Worm (Caenorhabditis elegans) whole organism, late embryonic: ENCODE measurements around the gene tasp-1.

Experiments
- C08G9.2 ChIP-seq: sonication (generic microtip); optimal IDR thresholded peaks from 2 replicates; lab custom pipeline; 2016; ENCODE audit warnings: mild to moderate bottlenecking, missing genetic modification characterization, moderate library complexity, missing compliant biosample characterization
- K02D7.2 ChIP-seq: sonication (generic microtip); optimal IDR thresholded peaks from 2 replicates; lab custom pipeline; 2017; ENCODE audit warnings: mild to moderate bottlenecking, missing genetic modification characterization, missing compliant biosample characterization
- T23F11.4 ChIP-seq: fragments of 200-800 bp; sonication (Bioruptor generic); optimal IDR thresholded peaks from 2 replicates; lab custom pipeline; 2018; ENCODE audit warnings: mild to moderate bottlenecking, missing genetic modification characterization, missing compliant biosample characterization
- ceh-14 ChIP-seq: sonication (generic microtip); optimal IDR thresholded peaks from 2 replicates; lab custom pipeline; 2016; ENCODE audit warnings: missing genotype, missing genetic modification characterization, missing compliant biosample characterization
- ceh-18 ChIP-seq: sonication (generic microtip); optimal IDR thresholded peaks from 2 replicates; lab custom pipeline; 2016; ENCODE audit warnings: missing genetic modification characterization, missing compliant biosample characterization
- ceh-19 ChIP-seq: fragments of 200-800 bp; sonication (Bioruptor generic); optimal IDR thresholded peaks from 2 replicates; lab custom pipeline; 2018; ENCODE audit warnings: mild to moderate bottlenecking, missing genetic modification characterization, missing compliant biosample characterization
- ceh-2 ChIP-seq: sonication (generic microtip); optimal IDR thresholded peaks from 2 replicates; lab custom pipeline; 2016; ENCODE audit warnings: missing genotype, missing genetic modification characterization, missing compliant biosample characterization
- ceh-24 ChIP-seq: sonication (generic microtip); optimal IDR thresholded peaks from 2 replicates; lab custom pipeline; 2016; ENCODE audit warnings: mild to moderate bottlenecking, missing genetic modification characterization, missing compliant biosample characterization
- ceh-45 ChIP-seq: fragments of 200-800 bp; sonication (Bioruptor generic); IDR thresholded peaks from 2 replicates; pipeline ENCODE4 v1.3.6; 2022; ENCODE audit warnings: missing genetic modification reagents, missing genetic modification characterization, missing compliant biosample characterization
- ceh-48 ChIP-seq: sonication (generic microtip); optimal IDR thresholded peaks from 2 replicates; lab custom pipeline; 2016; ENCODE audit warnings: missing genetic modification characterization, inconsistent platforms, missing compliant biosample characterization
- ceh-9 ChIP-seq: sonication (generic microtip); optimal IDR thresholded peaks from 2 replicates; lab custom pipeline; 2016; ENCODE audit warnings: mild to moderate bottlenecking, missing genetic modification characterization, inconsistent platforms, missing compliant biosample characterization
- che-1 ChIP-seq: sonication (generic microtip); optimal IDR thresholded peaks from 2 replicates; lab custom pipeline; 2016; ENCODE audit warnings: mild to moderate bottlenecking, missing genetic modification characterization, missing compliant biosample characterization
- elt-4 ChIP-seq: sonication (generic microtip); optimal IDR thresholded peaks from 2 replicates; lab custom pipeline; 2016; ENCODE audit warnings: missing genetic modification characterization, missing compliant biosample characterization
- ets-4 ChIP-seq: sonication (generic microtip); optimal IDR thresholded peaks from 2 replicates; lab custom pipeline; 2016; ENCODE audit warnings: missing genetic modification characterization, missing compliant biosample characterization
- eyg-1 ChIP-seq: sonication (generic microtip); optimal IDR thresholded peaks from 2 replicates; lab custom pipeline; 2016; ENCODE audit warnings: missing genotype, missing genetic modification characterization, missing compliant biosample characterization
- fkh-10 ChIP-seq: fragments of 150-350 bp; optimal IDR thresholded peaks from 2 replicates; lab custom pipeline; 2014; ENCODE audit warnings: missing biosample characterization, missing genetic modification reagents, missing genetic modification characterization
- fkh-6 ChIP-seq: sonication (generic microtip); optimal IDR thresholded peaks from 2 replicates; lab custom pipeline; 2016; ENCODE audit warnings: missing genetic modification characterization, missing compliant biosample characterization
- gmeb-2 ChIP-seq: sonication (generic microtip); optimal IDR thresholded peaks from 2 replicates; lab custom pipeline; 2016; ENCODE audit warnings: missing genetic modification characterization, inconsistent platforms, missing compliant biosample characterization
- hlh-13 ChIP-seq: fragments of 200-800 bp; sonication (Bioruptor generic); optimal IDR thresholded peaks from 2 replicates; lab custom pipeline; 2018; ENCODE audit warnings: mild to moderate bottlenecking, missing genetic modification characterization, missing compliant biosample characterization
- hlh-15 ChIP-seq: sonication (generic microtip); optimal IDR thresholded peaks from 2 replicates; lab custom pipeline; 2016; ENCODE audit warnings: missing genetic modification characterization, missing compliant biosample characterization
- hlh-30 ChIP-seq: sonication (generic microtip); optimal IDR thresholded peaks from 2 replicates; lab custom pipeline; 2017; ENCODE audit warnings: antibody characterized with exemption, missing genetic modification characterization, missing compliant biosample characterization; ENCODE audit not compliant: insufficient read depth
- hlh-8 ChIP-seq: sonication (generic microtip); optimal IDR thresholded peaks from 2 replicates; lab custom pipeline; 2016; ENCODE audit warnings: missing genotype, missing genetic modification characterization, missing compliant biosample characterization
- lim-6 ChIP-seq: sonication (generic microtip); optimal IDR thresholded peaks from 2 replicates; lab custom pipeline; 2016; ENCODE audit warnings: missing genetic modification characterization, missing compliant biosample characterization
- madf-2 ChIP-seq: sonication (generic microtip); optimal IDR thresholded peaks from 2 replicates; lab custom pipeline; 2017; ENCODE audit warnings: missing genetic modification characterization, missing compliant biosample characterization
- mec-3 ChIP-seq: sonication (generic microtip); optimal IDR thresholded peaks from 2 replicates; lab custom pipeline; 2016; ENCODE audit warnings: borderline replicate concordance, missing genetic modification characterization, missing compliant biosample characterization
- nfya-1 ChIP-seq: sonication (generic microtip); optimal IDR thresholded peaks from 2 replicates; lab custom pipeline; 2017; ENCODE audit warnings: missing genetic modification characterization, mild to moderate bottlenecking, missing compliant biosample characterization, antibody characterized with exemption, moderate library complexity
- nhr-11 ChIP-seq: fragments of 150-350 bp; optimal IDR thresholded peaks from 2 replicates; lab custom pipeline; 2014; ENCODE audit warnings: missing biosample characterization, missing genetic modification characterization
- npax-4 ChIP-seq: sonication (generic microtip); optimal IDR thresholded peaks from 2 replicates; lab custom pipeline; 2016; ENCODE audit warnings: missing genetic modification characterization, missing compliant biosample characterization
- pag-3 ChIP-seq: sonication (generic microtip); optimal IDR thresholded peaks from 2 replicates; lab custom pipeline; 2016; ENCODE audit warnings: missing compliant biosample characterization, missing genetic modification characterization, borderline replicate concordance
- pat-9 ChIP-seq: fragments of 200-800 bp; sonication (Bioruptor generic); optimal IDR thresholded peaks from 2 replicates; lab custom pipeline; 2018; ENCODE audit warnings: mild to moderate bottlenecking, missing genetic modification characterization, moderate library complexity, missing compliant biosample characterization
- pros-1 ChIP-seq: fragments of 150-350 bp; optimal IDR thresholded peaks from 2 replicates; lab custom pipeline; 2014; ENCODE audit warnings: missing biosample characterization, missing genetic modification reagents, missing genetic modification characterization
- ref-2 ChIP-seq: sonication (generic microtip); optimal IDR thresholded peaks from 2 replicates; lab custom pipeline; 2016; ENCODE audit warnings: missing genetic modification characterization, missing compliant biosample characterization
- rnt-1 ChIP-seq: sonication (generic microtip); optimal IDR thresholded peaks from 2 replicates; lab custom pipeline; 2016; ENCODE audit warnings: missing genetic modification characterization, missing compliant biosample characterization
- sox-2 ChIP-seq: fragments of 200-800 bp; sonication (Bioruptor generic); IDR thresholded peaks from 2 replicates; pipeline ENCODE4 v1.3.6; 2022; ENCODE audit warnings: missing genetic modification reagents, missing genetic modification characterization, missing compliant biosample characterization
- syd-9 ChIP-seq: sonication (generic microtip); optimal IDR thresholded peaks from 2 replicates; lab custom pipeline; 2016; ENCODE audit warnings: mild to moderate bottlenecking, missing genetic modification characterization, moderate library complexity, missing compliant biosample characterization
- tbx-7 ChIP-seq: sonication (generic microtip); optimal IDR thresholded peaks from 2 replicates; lab custom pipeline; 2016; ENCODE audit warnings: missing genotype, missing genetic modification characterization, missing compliant biosample characterization
- unc-3 ChIP-seq, 2 experiments: fragments of 200-800 bp in 1 of 2; sonication (Bioruptor generic) in 1 of 2; sonication (generic microtip) in 1 of 2; conservative IDR thresholded peaks in 1 of 2; optimal IDR thresholded peaks in 1 of 2; 2 replicates each; pipeline versions ENCODE4 v1.3.6 to Lab custom; 2016 to 2022; ENCODE audit warnings: missing compliant biosample characterization in 2 of 2, missing genetic modification characterization in 2 of 2, missing genetic modification reagents in 1 of 2

The tasp-1 gene

DNA sequence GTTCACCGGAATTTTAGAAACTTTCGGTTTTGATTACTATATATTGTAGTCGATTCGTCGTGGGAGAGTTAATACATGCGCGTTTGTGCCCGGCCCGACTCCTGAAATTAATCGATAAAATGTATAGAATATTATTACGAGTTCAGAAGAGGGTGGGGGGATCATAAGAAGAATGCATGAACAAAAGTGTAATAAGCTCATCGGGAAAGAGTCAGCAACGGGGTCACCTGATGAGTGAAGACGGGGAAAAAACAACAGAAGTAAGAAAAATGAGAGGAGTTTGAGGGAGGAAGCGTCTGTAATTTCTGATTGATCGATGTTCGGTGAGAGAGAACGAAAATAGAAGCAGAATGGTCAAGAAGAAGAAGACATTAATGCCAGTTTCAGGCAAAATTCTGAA, 43.0 kb upstream of the tasp-1 start, which contains the start of gene W09D10.4:
Gene W09D10.4 (minus strand): TSS at position 101 of the 400 bp plus-strand sequence.
- TF ChIP-seq pat-9 (tag; lab: Kevin White, UChicago): no peak
- no peak for TF ChIP-seq pag-3 (tag; lab: Kevin White, UChicago)
- no peak for TF ChIP-seq ceh-24 (tag; lab: Kevin White, UChicago)
- no peak for TF ChIP-seq npax-4
- no peak for TF ChIP-seq hlh-8 (tag; lab: Kevin White, UChicago)
- no peak for TF ChIP-seq ceh-45 (GFP tag; lab: Robert Waterston, UW)
- TF ChIP-seq ceh-19 (GFP tag; lab: Kevin White, UChicago): no peak
- no peak for TF ChIP-seq ets-4 (tag; lab: Kevin White, UChicago)

DNA sequence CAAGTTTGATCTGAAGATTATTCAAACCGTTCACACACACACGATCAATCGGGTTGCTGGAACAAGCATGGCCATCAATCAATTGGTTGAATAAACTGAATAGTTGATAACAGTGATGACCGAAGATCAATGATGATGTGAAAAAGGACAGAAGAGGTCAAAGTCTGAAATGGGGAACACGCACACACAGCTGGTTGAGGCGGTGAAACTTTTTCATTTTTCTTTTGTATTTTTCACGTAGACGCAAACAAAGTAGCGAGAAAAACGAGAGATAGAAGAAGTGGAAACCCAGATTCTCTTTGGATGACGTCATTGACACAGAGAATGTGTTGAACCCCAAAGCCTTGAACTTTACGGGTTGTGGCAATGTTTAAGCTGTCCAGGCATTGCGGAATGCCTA, 41.6 kb upstream of the tasp-1 start:
- no peak for TF ChIP-seq mec-3 (tag; lab: Kevin White, UChicago)
- no peak for TF ChIP-seq eyg-1
- TF ChIP-seq ceh-14: no peak
- no peak for TF ChIP-seq ceh-2 (tag; lab: Kevin White, UChicago)
- no peak for TF ChIP-seq K02D7.2
- no peak for TF ChIP-seq unc-3 (GFP tag; conservative IDR thresholded peaks at IDR 0.05; lab: Robert Waterston, UW)
- no peak for TF ChIP-seq unc-3 (tag; optimal IDR thresholded peaks at IDR 0.05; lab: Kevin White, UChicago)
- TF ChIP-seq che-1 (tag; lab: Kevin White, UChicago): no peak
- TF ChIP-seq syd-9 (tag; lab: Kevin White, UChicago): no peak
- TF ChIP-seq hlh-30 (tag; lab: Kevin White, UChicago): no peak
- no peak for TF ChIP-seq nhr-11 (tag; lab: Kevin White, UChicago)
- no peak for TF ChIP-seq elt-4 (tag; lab: Kevin White, UChicago)
- no peak for TF ChIP-seq ref-2 (tag; lab: Kevin White, UChicago)
- TF ChIP-seq npax-4: no peak
- no peak for TF ChIP-seq hlh-13 (GFP tag; lab: Kevin White, UChicago)
- no peak for TF ChIP-seq nfya-1 (tag; lab: Kevin White, UChicago)
- no peak for TF ChIP-seq fkh-6 (tag; lab: Kevin White, UChicago)
- TF ChIP-seq, all 69 proteins: peak for 0

DNA sequence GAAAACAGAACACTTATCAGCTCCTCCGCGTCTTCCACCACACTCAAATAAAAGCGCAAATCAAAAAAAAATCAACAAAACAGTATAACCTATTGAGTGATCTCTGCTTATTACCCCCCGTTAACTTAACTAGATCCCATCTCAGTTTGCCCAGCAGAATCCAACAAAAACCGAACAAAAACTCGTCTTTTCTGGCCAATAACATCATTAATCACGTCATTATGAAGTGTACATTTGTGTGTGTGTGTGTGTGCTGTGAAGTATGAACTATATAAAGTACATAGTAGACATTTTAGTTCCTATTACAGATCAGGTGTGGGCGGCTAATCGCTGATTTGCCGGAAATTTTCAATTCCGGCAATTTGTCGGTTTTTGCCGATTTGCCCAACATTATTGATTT, 41.0 kb upstream of the tasp-1 start:
- TF ChIP-seq gmeb-2: no peak
- no peak for TF ChIP-seq tbx-7
- TF ChIP-seq nfya-1 (tag; lab: Kevin White, UChicago): no peak
- no peak for TF ChIP-seq ceh-48 (tag; lab: Kevin White, UChicago)
- no peak for TF ChIP-seq sox-2
- no peak for TF ChIP-seq ets-4 (tag; lab: Kevin White, UChicago)
- TF ChIP-seq pros-1: no peak
- TF ChIP-seq fkh-10 (GFP tag; lab: Kevin White, UChicago): no peak
- TF ChIP-seq ceh-19 (GFP tag; lab: Kevin White, UChicago): no peak
- TF ChIP-seq lim-6 (tag; lab: Kevin White, UChicago): no peak
- TF ChIP-seq madf-2 (tag; lab: Kevin White, UChicago): no peak
- no peak for TF ChIP-seq rnt-1 (tag; lab: Kevin White, UChicago)
- TF ChIP-seq ceh-18 (tag; lab: Kevin White, UChicago): no peak
- no peak for TF ChIP-seq ceh-9 (tag; lab: Kevin White, UChicago)
- TF ChIP-seq ceh-24 (tag; lab: Kevin White, UChicago): no peak
- TF ChIP-seq C08G9.2 (tag; lab: Kevin White, UChicago): no peak
- no peak for TF ChIP-seq T23F11.4 (GFP tag; lab: Kevin White, UChicago)
- TF ChIP-seq, all 69 proteins: peak for 0

DNA sequence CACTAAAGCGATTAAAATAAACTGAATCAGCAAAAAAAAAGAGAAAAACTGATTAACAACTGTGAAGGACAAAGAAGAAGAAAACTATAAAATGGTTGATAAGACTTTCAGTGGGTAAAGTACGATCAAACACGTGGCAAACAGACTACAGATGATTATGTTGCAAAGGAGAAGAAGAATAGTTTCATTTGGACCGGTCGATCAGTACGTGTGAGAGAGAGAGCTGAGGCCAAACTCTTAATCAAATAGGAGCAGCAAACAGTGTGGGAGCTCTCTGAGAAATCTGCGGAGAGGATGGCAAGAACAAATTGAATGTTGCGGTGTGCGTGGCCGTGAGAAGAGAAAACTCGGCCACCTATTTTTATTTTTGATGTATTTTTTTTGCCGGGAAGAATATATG, 40.0 kb upstream of the tasp-1 start:
- TF ChIP-seq ets-4 (tag; lab: Kevin White, UChicago): peak; percentile 4
- no peak for TF ChIP-seq hlh-15 (tag; lab: Kevin White, UChicago)
- no peak for TF ChIP-seq lim-6 (tag; lab: Kevin White, UChicago)
- TF ChIP-seq fkh-10 (GFP tag; lab: Kevin White, UChicago): no peak
